Worm (Caenorhabditis elegans): ENCODE data around the gene C10A4.1.

Gene C10A4.1

ce11 chrX:7430483-7430882 is 14.3 kb downstream of the C10A4.1 start:
- TF ChIP-seq lim-6 (tag; optimal IDR thresholded peaks at IDR 0.05) (no peak), nfya-1 (tag; optimal IDR thresholded peaks at IDR 0.05) (no peak), unc-42 (tag; optimal IDR thresholded peaks at IDR 0.05) (no peak), ceh-14 (tag; optimal IDR thresholded peaks at IDR 0.05) (no peak), syd-9 (tag; optimal IDR thresholded peaks at IDR 0.05) (no peak), tbx-7 (tag; optimal IDR thresholded peaks at IDR 0.05) (no peak), fax-1 (tag; optimal IDR thresholded peaks at IDR 0.05) (no peak), unc-3 (GFP tag; conservative IDR thresholded peaks at IDR 0.05) (no peak), unc-3 (tag; optimal IDR thresholded peaks at IDR 0.05) (no peak), ceh-24 (tag; optimal IDR thresholded peaks at IDR 0.05) (no peak)

DNA sequence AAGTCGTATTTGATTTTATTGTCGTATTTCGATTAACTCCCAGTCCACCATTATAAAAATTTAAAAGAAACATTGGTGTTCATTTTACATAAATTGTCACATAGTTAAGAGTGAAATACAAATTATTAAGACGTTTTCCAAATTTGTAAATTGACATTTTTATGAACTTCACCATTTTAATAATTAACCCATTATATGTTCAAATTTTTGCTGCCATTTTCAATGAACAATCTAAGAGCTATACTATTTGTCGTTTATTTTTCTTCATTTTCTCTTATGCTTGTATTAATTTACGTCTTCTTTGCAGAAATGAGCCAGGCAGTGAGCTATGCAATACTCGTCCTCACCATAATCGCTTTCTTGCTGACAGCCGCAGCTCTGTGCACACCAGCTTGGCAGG is 15.0 kb downstream of the C10A4.1 start, which contains the start of gene clc-2:
Gene clc-2 (plus strand): TSS at position 301 of the 400 bp plus-strand sequence.
- TF ChIP-seq ztf-16 (tag; optimal IDR thresholded peaks at IDR 0.05), result no peak

DNA sequence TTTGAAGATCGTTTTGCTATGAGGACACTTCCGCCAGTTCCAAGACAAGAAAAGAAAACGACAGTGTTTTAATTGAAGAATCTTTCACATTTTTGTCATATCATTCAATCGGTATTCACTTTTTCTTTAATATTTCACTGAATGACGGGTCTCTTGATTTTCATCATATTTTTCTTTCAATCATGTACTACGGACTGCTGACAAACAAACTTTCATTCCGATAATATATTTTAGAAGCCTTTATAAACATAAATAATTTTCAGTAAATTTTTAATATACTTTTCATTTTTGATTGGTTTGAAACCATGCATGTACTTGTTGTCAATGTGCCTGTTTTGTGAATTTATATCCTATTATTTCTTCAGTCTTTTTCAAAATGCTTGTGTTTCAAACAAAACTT is 17.1 kb downstream of the C10A4.1 start, which contains the start of gene clc-5:
Gene clc-5 (plus strand): TSS at position 301 of the 400 bp plus-strand sequence.
- TF ChIP-seq fax-1 (tag; optimal IDR thresholded peaks at IDR 0.05), result no peak
- no peak for TF ChIP-seq ceh-45 (GFP tag; IDR thresholded peaks at IDR 0.05)
- no peak for TF ChIP-seq zip-5 (tag; optimal IDR thresholded peaks at IDR 0.05)
- TF ChIP-seq pat-9 (tag; optimal IDR thresholded peaks at IDR 0.05), result no peak
- TF ChIP-seq madf-2 (tag; optimal IDR thresholded peaks at IDR 0.05), result no peak
- no peak for TF ChIP-seq unc-86 (tag; optimal IDR thresholded peaks at IDR 0.05)
- TF ChIP-seq nhr-11 (tag; optimal IDR thresholded peaks at IDR 0.05), result no peak

DNA sequence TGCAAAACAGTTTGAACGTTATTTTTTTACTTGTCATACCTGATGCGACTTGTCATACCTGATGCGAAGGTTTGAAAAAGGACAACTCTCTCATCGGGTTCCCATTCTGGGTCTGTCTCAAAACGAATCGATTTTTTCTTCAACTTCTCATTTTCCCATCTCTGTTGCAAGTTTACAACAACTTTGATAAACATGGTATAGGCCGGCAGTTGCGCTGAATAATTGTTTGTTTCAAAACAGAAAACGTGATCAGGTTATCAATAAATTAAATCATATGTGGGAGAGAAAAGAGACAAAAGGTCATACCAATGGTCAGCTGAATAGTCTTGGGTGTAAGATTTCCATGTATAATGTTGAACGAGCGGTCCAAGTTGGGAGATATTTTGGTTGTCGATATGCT is 20.7 kb downstream of the C10A4.1 start:
- TF ChIP-seq elt-2 (tag; optimal IDR thresholded peaks at IDR 0.05) (no peak), ceh-24 (tag; optimal IDR thresholded peaks at IDR 0.05) (no peak), dve-1 (tag; optimal IDR thresholded peaks at IDR 0.05) (no peak), ceh-19 (GFP tag; optimal IDR thresholded peaks at IDR 0.05) (no peak), madf-2 (tag; optimal IDR thresholded peaks at IDR 0.05) (no peak), ets-4 (tag; optimal IDR thresholded peaks at IDR 0.05) (no peak), ceh-9 (tag; optimal IDR thresholded peaks at IDR 0.05) (no peak), fkh-6 (tag; optimal IDR thresholded peaks at IDR 0.05) (no peak), mec-3 (tag; optimal IDR thresholded peaks at IDR 0.05; ENCODE audit: borderline replicate concordance) (no peak), K09A11.1 (tag; optimal IDR thresholded peaks at IDR 0.05; ENCODE audit: insufficient read depth) (no peak), ceh-14 (tag; optimal IDR thresholded peaks at IDR 0.05) (no peak)

DNA sequence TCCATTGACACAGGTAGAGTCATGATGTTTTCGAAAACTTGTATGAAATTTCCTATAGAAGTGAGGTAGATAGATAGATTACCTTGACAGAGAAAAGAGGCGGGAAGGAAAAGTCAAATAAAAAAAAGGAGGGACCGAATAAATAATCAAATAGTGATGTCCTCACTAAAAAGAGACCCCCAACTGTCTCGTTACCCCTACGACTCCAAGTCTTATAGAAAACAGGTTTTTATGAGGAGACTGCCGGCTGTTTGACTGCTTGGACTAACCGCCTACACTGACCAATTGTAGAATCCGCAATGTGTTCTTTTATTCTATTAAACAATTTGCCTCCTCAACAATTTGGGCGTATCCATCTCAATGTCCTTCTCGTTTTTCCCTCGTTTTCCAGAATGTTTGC is 21.8 kb downstream of the C10A4.1 start, which contains the start of gene C01C10.2:
Gene C01C10.2 (minus strand): TSS at position 170 of the 400 bp plus-strand sequence.
- TF ChIP-seq C38D4.7 (GFP tag; optimal IDR thresholded peaks at IDR 0.05) (no peak), hlh-13 (GFP tag; optimal IDR thresholded peaks at IDR 0.05) (no peak), ref-2 (tag; optimal IDR thresholded peaks at IDR 0.05) (no peak), syd-9 (tag; optimal IDR thresholded peaks at IDR 0.05) (no peak), pqm-1 (tag; optimal IDR thresholded peaks at IDR 0.05) (no peak)

- TF ChIP-seq K09A11.1 (tag; optimal IDR thresholded peaks at IDR 0.05; ENCODE audit: insufficient read depth) (no peak), pag-3 (tag; optimal IDR thresholded peaks at IDR 0.05; ENCODE audit: borderline replicate concordance) (no peak), ceh-34 (tag; optimal IDR thresholded peaks at IDR 0.05) (no peak)
Observed at ce11 chrX:7440102-7440501, 23.9 kb downstream of the C10A4.1 start.

ce11 chrX:7442477-7442876 is 26.3 kb downstream of the C10A4.1 start, which contains the start of gene acl-12:
acl-12 (minus strand) TSS chrX:7442577.
- TF ChIP-seq ref-2 (tag; optimal IDR thresholded peaks at IDR 0.05) (peak; percentile 1), elt-2 (tag; optimal IDR thresholded peaks at IDR 0.05) (no peak), nfya-1 (tag; optimal IDR thresholded peaks at IDR 0.05) (peak; percentile 15)

All from whole organism, late embryonic.